Worm (Caenorhabditis elegans) whole organism, early embryonic: Measurements from ENCODE around the gene F26G1.2.

Experiments
- B0310.2 ChIP-seq: sonication (generic microtip); optimal IDR thresholded peaks from 2 replicates; lab custom pipeline; 2016; ENCODE audit warnings: mild to moderate bottlenecking, missing genetic modification characterization, missing compliant biosample characterization
- F13C5.2 ChIP-seq: sonication (generic microtip); optimal IDR thresholded peaks from 2 replicates; lab custom pipeline; 2017; ENCODE audit warnings: mild to moderate bottlenecking, missing genetic modification characterization, inconsistent platforms, missing compliant biosample characterization
- aly-1 ChIP-seq: sonication (generic microtip); optimal IDR thresholded peaks from 2 replicates; lab custom pipeline; 2016; ENCODE audit warnings: missing genetic modification characterization, missing compliant biosample characterization
- ama-1 ChIP-seq: fragments of 150-350 bp; optimal IDR thresholded peaks from 2 replicates; lab custom pipeline; 2014
- ceh-13 ChIP-seq: fragments of 200-800 bp; sonication (Bioruptor generic); optimal IDR thresholded peaks from 2 replicates; lab custom pipeline; 2018; ENCODE audit warnings: mild to moderate bottlenecking, missing genetic modification characterization, missing compliant biosample characterization
- ceh-36 ChIP-seq: sonication (generic microtip); optimal IDR thresholded peaks from 2 replicates; lab custom pipeline; 2016; ENCODE audit warnings: missing genetic modification characterization, inconsistent platforms, missing compliant biosample characterization
- ets-7 ChIP-seq: sonication (generic microtip); optimal IDR thresholded peaks from 2 replicates; lab custom pipeline; 2016; ENCODE audit warnings: missing genotype, missing genetic modification characterization, missing compliant biosample characterization
- flt-1 ChIP-seq: fragments of 200-800 bp; sonication (Bioruptor generic); IDR thresholded peaks from 2 replicates; pipeline ENCODE4 v1.3.6; 2022; ENCODE audit warnings: missing genetic modification characterization, missing compliant biosample characterization
- hmbx-1 ChIP-seq: sonication (generic microtip); optimal IDR thresholded peaks from 2 replicates; lab custom pipeline; 2016; ENCODE audit warnings: mild to moderate bottlenecking, missing genetic modification characterization, missing compliant biosample characterization
- hmg-4 ChIP-seq: fragments of 200-800 bp; sonication (Bioruptor generic); optimal IDR thresholded peaks from 2 replicates; lab custom pipeline; 2018; ENCODE audit warnings: mild to moderate bottlenecking, missing genetic modification characterization, missing compliant biosample characterization
- hnd-1 ChIP-seq: sonication (generic microtip); optimal IDR thresholded peaks from 2 replicates; lab custom pipeline; 2016; ENCODE audit warnings: missing genetic modification characterization, missing compliant biosample characterization
- pes-1 ChIP-seq: fragments of 200-800 bp; sonication (Bioruptor generic); IDR thresholded peaks from 2 replicates; pipeline ENCODE4 v1.3.6; 2022; ENCODE audit warnings: missing genetic modification reagents, missing genetic modification characterization, missing compliant biosample characterization
- scrt-1 ChIP-seq: fragments of 200-800 bp; sonication (Bioruptor generic); IDR thresholded peaks from 2 replicates; pipeline ENCODE4 v1.3.6; 2022; ENCODE audit warnings: missing genetic modification characterization, missing compliant biosample characterization
- sea-1 ChIP-seq: fragments of 200-800 bp; sonication (Bioruptor generic); conservative IDR thresholded peaks from 2 replicates; pipeline ENCODE4 v1.3.6; 2022; ENCODE audit warnings: missing genetic modification characterization, missing compliant biosample characterization
- tbx-11 ChIP-seq: fragments of 200-800 bp; sonication (Bioruptor generic); IDR thresholded peaks from 2 replicates; pipeline ENCODE4 v1.3.6; 2022; ENCODE audit warnings: missing genetic modification characterization, missing compliant biosample characterization
- tbx-37 ChIP-seq: fragments of 200-800 bp; sonication (Bioruptor generic); conservative IDR thresholded peaks from 2 replicates; pipeline ENCODE4 v1.3.6; 2022; ENCODE audit warnings: missing genetic modification reagents, missing genetic modification characterization, missing compliant biosample characterization
- tra-4 ChIP-seq: sonication (generic microtip); optimal IDR thresholded peaks from 2 replicates; lab custom pipeline; 2017; ENCODE audit warnings: missing genetic modification characterization, missing compliant biosample characterization

The F26G1.2 gene

ce11 chrII:4789835-4790343 lies 27.0 kb downstream of the F26G1.2 start, which contains the start of gene F26G1.15:
Gene F26G1.15, plus strand, starts transcription at chrII:4790293.
- no peak for TF ChIP-seq tbx-11 (GFP tag; lab: Robert Waterston, UW)
- no peak for TF ChIP-seq ets-7
- no peak for TF ChIP-seq hnd-1 (tag; lab: Kevin White, UChicago)
- TF ChIP-seq aly-1 = no peak
- TF ChIP-seq F13C5.2 (tag; lab: Kevin White, UChicago) = no peak
- TF ChIP-seq tbx-37 (GFP tag; lab: Robert Waterston, UW) = no peak
- no peak for TF ChIP-seq ama-1
- TF ChIP-seq ceh-36 (tag; lab: Kevin White, UChicago) = no peak
- TF ChIP-seq ceh-13 (GFP tag; lab: Kevin White, UChicago) = no peak
- TF ChIP-seq sea-1 = no peak
- TF ChIP-seq tra-4 (tag; lab: Kevin White, UChicago) = no peak
- TF ChIP-seq hmbx-1 (tag; lab: Kevin White, UChicago) = no peak
- no peak for TF ChIP-seq B0310.2 (tag; lab: Kevin White, UChicago)
- TF ChIP-seq flt-1 (GFP tag; lab: Robert Waterston, UW) = no peak
- no peak for TF ChIP-seq pes-1 (GFP tag; lab: Robert Waterston, UW)
- TF ChIP-seq scrt-1 (GFP tag; lab: Robert Waterston, UW) = no peak

ce11 chrII:4790687-4791086 lies 27.8 kb downstream of the F26G1.2 start:
- no peak for TF ChIP-seq hmg-4 (GFP tag; lab: Kevin White, UChicago)
- TF ChIP-seq tbx-37 (GFP tag; lab: Robert Waterston, UW) = no peak
- TF ChIP-seq scrt-1 (GFP tag; lab: Robert Waterston, UW) = no peak
- no peak for TF ChIP-seq tra-4 (tag; lab: Kevin White, UChicago)
- TF ChIP-seq hmbx-1 (tag; lab: Kevin White, UChicago) = no peak
- TF ChIP-seq ama-1 = no peak
- no peak for TF ChIP-seq F13C5.2 (tag; lab: Kevin White, UChicago)
- no peak for TF ChIP-seq B0310.2 (tag; lab: Kevin White, UChicago)
- no peak for TF ChIP-seq ets-7
- TF ChIP-seq ceh-13 (GFP tag; lab: Kevin White, UChicago) = no peak
- TF ChIP-seq flt-1 (GFP tag; lab: Robert Waterston, UW) = no peak
- TF ChIP-seq tbx-11 (GFP tag; lab: Robert Waterston, UW) = no peak
- no peak for TF ChIP-seq pes-1 (GFP tag; lab: Robert Waterston, UW)
- TF ChIP-seq ceh-36 (tag; lab: Kevin White, UChicago) = no peak
- TF ChIP-seq aly-1 = no peak
- no peak for TF ChIP-seq sea-1
- no peak for TF ChIP-seq hnd-1 (tag; lab: Kevin White, UChicago)

ce11 chrII:4791272-4791671 lies 28.4 kb downstream of the F26G1.2 start, which contains the start of gene F26G1.1:
Gene F26G1.1, plus strand, starts transcription at chrII:4791618.
- TF ChIP-seq flt-1 (GFP tag; lab: Robert Waterston, UW) = no peak
- no peak for TF ChIP-seq B0310.2 (tag; lab: Kevin White, UChicago)
- no peak for TF ChIP-seq ets-7
- no peak for TF ChIP-seq ama-1
- TF ChIP-seq hmg-4 (GFP tag; lab: Kevin White, UChicago) = peak; percentile 59
- no peak for TF ChIP-seq tbx-11 (GFP tag; lab: Robert Waterston, UW)
- TF ChIP-seq ceh-36 (tag; lab: Kevin White, UChicago) = no peak
- no peak for TF ChIP-seq scrt-1 (GFP tag; lab: Robert Waterston, UW)
- no peak for TF ChIP-seq tra-4 (tag; lab: Kevin White, UChicago)
- no peak for TF ChIP-seq hnd-1 (tag; lab: Kevin White, UChicago)
- no peak for TF ChIP-seq ceh-13 (GFP tag; lab: Kevin White, UChicago)
- TF ChIP-seq F13C5.2 (tag; lab: Kevin White, UChicago) = peak; percentile 24
- TF ChIP-seq hmbx-1 (tag; lab: Kevin White, UChicago) = no peak
- TF ChIP-seq aly-1 = no peak
- TF ChIP-seq pes-1 (GFP tag; lab: Robert Waterston, UW) = no peak; the same call in 1 of the 2 replicates
- TF ChIP-seq tbx-37 (GFP tag; lab: Robert Waterston, UW) = peak; percentile 78
- no peak for TF ChIP-seq sea-1

ce11 chrII:4793320-4793719 lies 30.4 kb downstream of the F26G1.2 start:
- TF ChIP-seq F13C5.2 (tag; lab: Kevin White, UChicago) (no peak), B0310.2 (tag; lab: Kevin White, UChicago) (no peak), ceh-13 (GFP tag; lab: Kevin White, UChicago) (no peak), pes-1 (GFP tag; lab: Robert Waterston, UW) (no peak), aly-1 (no peak), ama-1 (no peak)

ce11 chrII:4795461-4795860 lies 32.6 kb downstream of the F26G1.2 start, which contains the start of gene C33F10.4:
Gene C33F10.4, plus strand, starts transcription at chrII:4795761.
- TF ChIP-seq B0310.2 (tag; lab: Kevin White, UChicago) = no peak
- no peak for TF ChIP-seq ets-7
- TF ChIP-seq hmg-4 (GFP tag; lab: Kevin White, UChicago) = no peak
- no peak for TF ChIP-seq pes-1 (GFP tag; lab: Robert Waterston, UW)
- no peak for TF ChIP-seq tbx-11 (GFP tag; lab: Robert Waterston, UW)
- no peak for TF ChIP-seq flt-1 (GFP tag; lab: Robert Waterston, UW)
- no peak for TF ChIP-seq tra-4 (tag; lab: Kevin White, UChicago)
- TF ChIP-seq ama-1 = no peak

ce11 chrII:4797071-4797470 lies 34.2 kb downstream of the F26G1.2 start, which contains the start of gene C33F10.14:
Gene C33F10.14, plus strand, starts transcription at chrII:4797371.
- TF ChIP-seq B0310.2 (tag; lab: Kevin White, UChicago) = no peak
- no peak for TF ChIP-seq pes-1 (GFP tag; lab: Robert Waterston, UW)
- no peak for TF ChIP-seq ceh-36 (tag; lab: Kevin White, UChicago)
- TF ChIP-seq scrt-1 (GFP tag; lab: Robert Waterston, UW) = no peak

ce11 chrII:4800524-4800923 lies 37.6 kb downstream of the F26G1.2 start:
- TF ChIP-seq aly-1 (no peak), flt-1 (GFP tag; lab: Robert Waterston, UW) (no peak), tbx-37 (GFP tag; lab: Robert Waterston, UW) (no peak), F13C5.2 (tag; lab: Kevin White, UChicago) (no peak), ama-1 (no peak), ceh-36 (tag; lab: Kevin White, UChicago) (no peak), tra-4 (tag; lab: Kevin White, UChicago) (no peak), B0310.2 (tag; lab: Kevin White, UChicago) (no peak)
